Worm (Caenorhabditis elegans): ENCODE results near the gene Y50D4A.4.

ce11 chrV:1228884-1229662, 33.1 kb upstream of the Y50D4A.4 start:
- TF ChIP-seq madf-8 (GFP tag; conservative IDR thresholded peaks at IDR 0.05) (no peak), ztf-22 (GFP tag; optimal IDR thresholded peaks at IDR 0.05) (no peak), ama-1 (optimal IDR thresholded peaks at IDR 0.05) (no peak), ama-1 (GFP tag; optimal IDR thresholded peaks at IDR 0.05) (no peak)

All from whole organism, young adult.